Worm (Caenorhabditis elegans): Measurements from ENCODE around the gene dib-1.

DNA sequence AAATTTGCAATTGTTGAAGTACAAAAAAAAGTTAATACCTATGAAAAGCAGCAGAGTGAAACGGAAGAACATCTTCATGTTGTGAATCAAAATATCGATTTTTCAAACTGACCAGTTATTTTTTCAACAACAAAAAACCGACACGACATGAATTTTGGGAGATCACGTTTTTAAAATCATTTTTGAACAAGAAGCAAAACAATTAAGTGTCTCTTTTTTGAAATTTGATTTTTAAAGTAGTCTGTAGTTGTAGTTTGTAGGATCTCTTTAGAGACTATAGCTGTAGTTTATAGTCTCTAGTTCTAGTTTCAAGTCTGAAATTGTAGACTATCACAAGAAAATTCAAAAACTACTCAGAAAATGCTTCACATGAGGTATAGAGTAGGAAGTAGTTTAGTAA, 46.8 kb upstream of the dib-1 start, which contains the start of gene Y54G2A.15:
- TF ChIP-seq flt-1 (GFP tag; IDR thresholded peaks at IDR 0.05) (no peak), ztf-29 (GFP tag; IDR thresholded peaks at IDR 0.05) (no peak), ref-1 (GFP tag; conservative IDR thresholded peaks at IDR 0.05) (no peak), tab-1 (GFP tag; IDR thresholded peaks at IDR 0.05) (no peak), med-1 (GFP tag; optimal IDR thresholded peaks at IDR 0.05; ENCODE audit: insufficient read depth) (no peak)

All from whole organism, midembryonic.